Worm (Caenorhabditis elegans): Measurements from ENCODE around the gene C48A7.16.

Gene C48A7.16

DNA sequence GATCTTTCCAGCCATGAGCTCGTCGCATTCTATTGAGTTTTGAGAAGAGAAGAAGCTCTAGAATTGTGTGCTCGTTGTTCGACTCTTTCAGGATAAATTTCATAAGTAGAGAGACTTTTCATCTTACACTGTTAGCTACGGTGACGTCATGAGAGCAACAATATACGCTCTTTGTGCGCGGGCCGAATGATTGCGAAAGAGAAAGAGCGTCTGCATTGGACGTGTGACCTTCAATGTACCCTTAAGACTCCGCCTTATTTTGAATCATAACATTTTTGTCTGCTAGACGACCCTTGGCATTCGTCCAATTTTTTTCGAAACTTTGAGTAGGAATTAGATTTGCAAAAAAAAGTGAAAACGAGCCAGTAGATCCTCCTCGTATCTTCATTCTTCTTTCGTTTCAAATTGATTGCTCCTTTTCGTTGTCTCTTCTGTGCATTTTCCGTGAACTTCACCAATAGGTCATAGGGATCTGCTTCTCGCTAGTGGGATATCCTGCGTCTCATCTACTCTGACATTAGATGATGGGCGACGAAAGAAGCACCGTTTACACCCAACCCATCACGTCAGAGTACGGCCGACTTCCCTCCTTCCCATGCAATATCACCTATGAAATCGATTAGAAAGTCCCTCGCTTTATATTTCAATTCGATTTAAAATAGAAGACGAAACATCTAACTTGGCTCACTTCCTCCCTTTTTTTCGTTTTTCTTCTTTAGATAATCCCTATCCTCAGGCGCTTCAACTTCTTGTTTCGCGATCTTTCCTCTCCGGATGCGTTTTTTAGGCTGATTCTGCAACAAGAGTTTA lies 13.5 kb upstream of the C48A7.16 start:
- no peak for TF ChIP-seq fos-1 (tag; optimal IDR thresholded peaks at IDR 0.05)
- peak; percentile 65 for TF ChIP-seq mep-1 (tag; optimal IDR thresholded peaks at IDR 0.05)
- no peak for TF ChIP-seq tra-1 (GFP tag; IDR thresholded peaks at IDR 0.05)
- TF ChIP-seq R02D3.7 (tag; optimal IDR thresholded peaks at IDR 0.05) = no peak
- no peak for TF ChIP-seq zip-11 (GFP tag; IDR thresholded peaks at IDR 0.05)
- peak; percentile 44; the same call in 1 of the 2 replicates for TF ChIP-seq ctbp-1 (GFP tag; IDR thresholded peaks at IDR 0.05)
- 0 out of 2 replicates have a peak, but pooled peaks have one; percentile 28 for TF ChIP-seq hmg-1.1 (GFP tag; IDR thresholded peaks at IDR 0.05)
- TF ChIP-seq Y48G9A.11 (GFP tag; IDR thresholded peaks at IDR 0.05) = no peak
- TF ChIP-seq nhr-25 (tag; optimal IDR thresholded peaks at IDR 0.05; ENCODE audit: borderline replicate concordance, insufficient read depth) = no peak
- no peak for TF ChIP-seq snpc-4 (tag; optimal IDR thresholded peaks at IDR 0.05)
- no peak for TF ChIP-seq F10B5.3 (tag; optimal IDR thresholded peaks at IDR 0.05)
- TF ChIP-seq php-3 (GFP tag; IDR thresholded peaks at IDR 0.05) = no peak
- TF ChIP-seq T26A8.4 (GFP tag; IDR thresholded peaks at IDR 0.05) = no peak
- no peak for TF ChIP-seq nhr-102 (tag; optimal IDR thresholded peaks at IDR 0.05)
- no peak for TF ChIP-seq unc-39 (tag; optimal IDR thresholded peaks at IDR 0.05)
- peak; percentile 73 for TF ChIP-seq hlh-30 (tag; optimal IDR thresholded peaks at IDR 0.05; ENCODE audit: insufficient read depth)
- TF ChIP-seq daf-8 (GFP tag; IDR thresholded peaks at IDR 0.05) = no peak
- peak; percentile 47; the same call in 1 of the 2 replicates for TF ChIP-seq madf-9 (GFP tag; conservative IDR thresholded peaks at IDR 0.05)
- no peak for TF ChIP-seq Y105C5A.15 (GFP tag; IDR thresholded peaks at IDR 0.05)
- TF ChIP-seq lir-3 (tag; optimal IDR thresholded peaks at IDR 0.05) = no peak
- peak; percentile 7 for TF ChIP-seq fkh-10 (GFP tag; optimal IDR thresholded peaks at IDR 0.05)
- no peak for TF ChIP-seq mxl-2 (GFP tag; conservative IDR thresholded peaks at IDR 0.05)
- TF ChIP-seq zfp-2 (tag; optimal IDR thresholded peaks at IDR 0.05) = no peak
- no peak for TF ChIP-seq daf-19 (GFP tag; conservative IDR thresholded peaks at IDR 0.05)
- no peak for TF ChIP-seq ceh-32 (tag; optimal IDR thresholded peaks at IDR 0.05; ENCODE audit: poor library complexity)
- no peak for TF ChIP-seq ZK337.2 (GFP tag; IDR thresholded peaks at IDR 0.05)
- TF ChIP-seq egl-43 (GFP tag; IDR thresholded peaks at IDR 0.05) = no peak
- TF ChIP-seq ztf-7 (tag; optimal IDR thresholded peaks at IDR 0.05) = no peak
- no peak for TF ChIP-seq ceh-62 (tag; optimal IDR thresholded peaks at IDR 0.05)
- no peak for TF ChIP-seq nhr-42 (GFP tag; IDR thresholded peaks at IDR 0.05)
- TF ChIP-seq Y5F2A.4 (GFP tag; optimal IDR thresholded peaks at IDR 0.05) = no peak
- TF ChIP-seq daf-16 (GFP tag; optimal IDR thresholded peaks at IDR 0.05) = no peak
- TF ChIP-seq daf-16 (tag; optimal IDR thresholded peaks at IDR 0.05) = no peak
- no peak for TF ChIP-seq pqm-1 (tag; optimal IDR thresholded peaks at IDR 0.05)
- no peak for TF ChIP-seq pha-4 (GFP tag; IDR thresholded peaks at IDR 0.05)
- peak; percentile 82 for TF ChIP-seq pha-4 (tag; optimal IDR thresholded peaks at IDR 0.05)
- TF ChIP-seq unc-130 (GFP tag; optimal IDR thresholded peaks at IDR 0.05) = no peak
- TF ChIP-seq mxl-3 (GFP tag; optimal IDR thresholded peaks at IDR 0.05) = no peak
- peak; percentile 45 for TF ChIP-seq aha-1 (tag)
- TF ChIP-seq ceh-28 (tag; optimal IDR thresholded peaks at IDR 0.05) = no peak
- no peak for TF ChIP-seq mdl-1 (tag; optimal IDR thresholded peaks at IDR 0.05)
- TF ChIP-seq lin-1 (GFP tag; IDR thresholded peaks at IDR 0.05) = no peak
- peak; percentile 31 for TF ChIP-seq nhr-11 (tag; optimal IDR thresholded peaks at IDR 0.05)
- no peak for TF ChIP-seq skn-1 (tag; optimal IDR thresholded peaks at IDR 0.05)
- TF ChIP-seq nhr-48 (tag; optimal IDR thresholded peaks at IDR 0.05) = no peak
- no peak for TF ChIP-seq mdt-29 (GFP tag; IDR thresholded peaks at IDR 0.05)
- TF ChIP-seq spr-1 (tag; optimal IDR thresholded peaks at IDR 0.05) = no peak
- no peak for TF ChIP-seq madf-5 (GFP tag; IDR thresholded peaks at IDR 0.05)
- TF ChIP-seq egl-27 (tag; optimal IDR thresholded peaks at IDR 0.05) = no peak
- no peak for TF ChIP-seq lin-13 (GFP tag; optimal IDR thresholded peaks at IDR 0.05)
- TF ChIP-seq Y75B8A.6 (GFP tag; IDR thresholded peaks at IDR 0.05) = no peak

Data from whole organism, L4 larva.